Fruit fly (Drosophila melanogaster): ENCODE results near the gene Mcm6.

Gene Mcm6

DNA sequence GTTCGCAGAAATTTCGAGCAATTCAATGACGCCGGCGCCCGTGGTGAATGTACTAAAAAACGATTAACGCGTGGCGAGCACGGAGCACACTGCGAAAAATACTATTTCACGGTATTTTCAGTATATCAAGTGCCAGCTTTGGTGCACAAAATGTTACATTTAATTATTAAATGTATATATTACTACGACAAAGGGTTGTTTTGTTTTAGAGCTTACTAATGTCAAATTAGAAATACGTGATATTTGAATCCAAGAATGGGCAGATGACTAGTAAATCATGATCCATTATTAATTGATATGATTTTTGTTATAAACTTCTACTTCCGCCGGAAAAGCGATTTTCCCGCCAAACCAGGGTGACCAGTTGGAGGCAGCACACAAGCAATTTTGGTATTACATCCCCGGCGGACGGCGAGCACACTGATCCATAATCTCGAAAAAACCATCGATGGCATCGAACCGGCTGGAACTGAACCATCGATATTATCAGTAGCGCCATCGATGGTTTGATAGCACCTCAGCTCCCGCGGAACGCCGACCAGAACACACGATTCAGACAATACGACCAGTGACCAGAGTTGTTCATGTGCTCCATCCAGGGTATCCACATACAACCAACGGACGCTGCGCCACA lies 19.9 kb upstream of the Mcm6 start, which contains the start of the genes CG3226 and Cdc7 (continued):
- TF ChIP-seq danr (GFP tag; IDR thresholded peaks at IDR 0.05) (no peak), slp2 (GFP tag; optimal IDR thresholded peaks at IDR 0.05) (peak; percentile 19), NK7.1 (GFP tag; optimal IDR thresholded peaks at IDR 0.05) (no peak), CG9797 (GFP tag; optimal IDR thresholded peaks at IDR 0.05) (peak; percentile 86), CG13424 (tag; optimal IDR thresholded peaks at IDR 0.05) (peak; percentile 42), dmrt99B (tag; optimal IDR thresholded peaks at IDR 0.05) (peak; percentile 67), CG12236 (GFP tag; optimal IDR thresholded peaks at IDR 0.05) (peak; percentile 25), CG30403 (GFP tag; optimal IDR thresholded peaks at IDR 0.05) (peak; percentile 66), CG11456 (GFP tag; IDR thresholded peaks at IDR 0.05) (peak; percentile 78; the same call in 2 of the 3 replicates), Stat92E (GFP tag; optimal IDR thresholded peaks at IDR 0.05) (no peak), CG11085 (GFP tag; IDR thresholded peaks at IDR 0.05) (no peak), fd3F (GFP tag; optimal IDR thresholded peaks at IDR 0.05) (peak; percentile 57), NC2α (GFP tag; optimal IDR thresholded peaks at IDR 0.05) (no peak), yki (optimal IDR thresholded peaks at IDR 0.05) (no peak), CG1529 (GFP tag; optimal IDR thresholded peaks at IDR 0.05) (peak; percentile 62), CG2202 (tag; optimal IDR thresholded peaks at IDR 0.05) (peak; percentile 58), Oli (tag; optimal IDR thresholded peaks at IDR 0.05) (peak; percentile 53), CG12104 (GFP tag; optimal IDR thresholded peaks at IDR 0.05) (peak; percentile 76), CG7786 (GFP tag; optimal IDR thresholded peaks at IDR 0.05) (peak; percentile 2), CG14050 (GFP tag; IDR thresholded peaks at IDR 0.05) (peak; percentile 48; the same call in 1 of the 3 replicates), Sry-δ (GFP tag; optimal IDR thresholded peaks at IDR 0.05) (peak; percentile 73), CG18764 (GFP tag; optimal IDR thresholded peaks at IDR 0.05) (peak; percentile 21), CG12391 (tag; optimal IDR thresholded peaks at IDR 0.05) (peak; percentile 74), lola (GFP tag; optimal IDR thresholded peaks at IDR 0.05) (peak in 1 of 3 experiments; percentile 47), wek (GFP tag; optimal IDR thresholded peaks at IDR 0.05) (peak; percentile 74), Ravus (GFP tag; IDR thresholded peaks at IDR 0.05) (no peak), Dbx (GFP tag; IDR thresholded peaks at IDR 0.05) (peak; percentile 72; the same call in 2 of the 3 replicates), sens (GFP tag) (peak; percentile 87), CG9215 (GFP tag; IDR thresholded peaks at IDR 0.05) (no peak), CG7745 (tag; optimal IDR thresholded peaks at IDR 0.05) (peak; percentile 14), pros (GFP tag; optimal IDR thresholded peaks at IDR 0.05) (no peak), z (GFP tag; IDR thresholded peaks at IDR 0.05) (no peak), hth (optimal IDR thresholded peaks at IDR 0.05) (no peak), BtbVII (GFP tag; optimal IDR thresholded peaks at IDR 0.05) (peak; percentile 83), grau (tag; optimal IDR thresholded peaks at IDR 0.05) (peak; percentile 69), lmd (GFP tag; IDR thresholded peaks at IDR 0.05) (peak; percentile 39; the same call in 1 of the 2 replicates), CG30020 (tag; optimal IDR thresholded peaks at IDR 0.05) (peak; percentile 61), H2.0 (GFP tag; IDR thresholded peaks at IDR 0.05) (peak; percentile 28; the same call in 1 of the 2 replicates), CG12744 (GFP tag; optimal IDR thresholded peaks at IDR 0.05) (no peak), Gsc (GFP tag; IDR thresholded peaks at IDR 0.05) (no peak), CG34376 (GFP tag; optimal IDR thresholded peaks at IDR 0.05) (peak; percentile 93), CG15479 (GFP tag; optimal IDR thresholded peaks at IDR 0.05) (peak; percentile 10), CG17361 (GFP tag; IDR thresholded peaks at IDR 0.05) (peak; percentile 81), btn (GFP tag; optimal IDR thresholded peaks at IDR 0.05) (peak; percentile 10), Xbp1 (GFP tag; optimal IDR thresholded peaks at IDR 0.05) (peak; percentile 68), ttk (GFP tag; IDR thresholded peaks at IDR 0.05) (0 out of 2 replicates have a peak, but pooled peaks have one; percentile 49)
